Fruit fly (Drosophila melanogaster) Kc167 (cell line): ENCODE data around the gene CG7149.

ENCODE experiments used
- insv ChIP-seq: fragments of >200 bp; optimal IDR thresholded peaks from 3 replicates; lab custom pipeline; 2018; ENCODE audit warnings: missing external identifiers
- psq ChIP-seq: fragments of >200 bp; optimal IDR thresholded peaks from 2 replicates; lab custom pipeline; 2017; ENCODE audit warnings: missing external identifiers
- ttk ChIP-seq: sonication (Bioruptor generic); optimal IDR thresholded peaks from 2 replicates; lab custom pipeline; 2017; ENCODE audit warnings: missing external identifiers

dm6 chr2L:7753874-7754273 is 36.5 kb downstream of the CG7149 start, which contains the start of gene CG46025:
- TF ChIP-seq psq (lab: Kevin White, UChicago) (no peak), ttk (no peak), insv (lab: Kevin White, UChicago) (no peak)
